Worm (Caenorhabditis elegans): ENCODE measurements around the gene sto-5.

sto-5 gene

DNA sequence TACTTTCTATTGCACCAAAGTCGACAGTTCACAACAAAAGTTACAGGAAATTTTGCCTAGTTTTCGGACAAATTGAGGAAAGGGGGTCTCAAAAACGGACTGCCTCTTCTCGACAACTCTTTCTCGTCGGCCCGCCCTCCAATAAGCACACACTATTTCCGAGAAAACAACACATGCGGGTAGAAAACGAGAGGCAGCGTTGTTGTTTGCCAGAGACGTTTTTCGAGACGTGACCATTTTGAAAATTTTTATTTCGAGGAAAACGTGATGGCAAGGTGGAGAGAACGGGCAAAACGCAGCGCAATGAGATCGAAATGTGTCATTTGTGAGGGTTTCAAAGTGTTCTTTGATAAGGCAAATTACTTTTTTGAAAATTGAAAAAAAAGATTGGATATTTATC is 31.8 kb downstream of the sto-5 start:
- TF ChIP-seq nhr-120 (GFP tag; IDR thresholded peaks at IDR 0.05) (no peak), K11D2.4 (GFP tag; IDR thresholded peaks at IDR 0.05) (no peak), lin-40 (tag; optimal IDR thresholded peaks at IDR 0.05) (peak; percentile 25), ztf-6 (GFP tag; IDR thresholded peaks at IDR 0.05) (no peak), Y67H2A.10 (GFP tag; conservative IDR thresholded peaks at IDR 0.05) (no peak), B0019.2 (GFP tag; conservative IDR thresholded peaks at IDR 0.05) (no peak), unc-130 (GFP tag; optimal IDR thresholded peaks at IDR 0.05) (no peak), cebp-1 (GFP tag; IDR thresholded peaks at IDR 0.05) (no peak), cebp-1 (tag; optimal IDR thresholded peaks at IDR 0.05) (peak; percentile 60), rec-8 (tag; optimal IDR thresholded peaks at IDR 0.05) (no peak), aptf-3 (GFP tag; IDR thresholded peaks at IDR 0.05) (no peak), ceh-40 (GFP tag; IDR thresholded peaks at IDR 0.05) (no peak), pha-4 (tag; optimal IDR thresholded peaks at IDR 0.05) (peak; percentile 21), C06A6.2 (GFP tag; conservative IDR thresholded peaks at IDR 0.05) (no peak), F57C9.4 (tag; optimal IDR thresholded peaks at IDR 0.05) (no peak), zfh-2 (GFP tag; conservative IDR thresholded peaks at IDR 0.05) (peak; percentile 36; the same call in 1 of the 2 replicates), ets-4 (GFP tag; optimal IDR thresholded peaks at IDR 0.05) (no peak), mel-28 (tag; optimal IDR thresholded peaks at IDR 0.05; ENCODE audit: borderline replicate concordance) (no peak), attf-3 (GFP tag; conservative IDR thresholded peaks at IDR 0.05) (no peak), hmg-1.2 (GFP tag; IDR thresholded peaks at IDR 0.05) (peak; percentile 46; the same call in 1 of the 2 replicates), F39B2.1 (GFP tag; IDR thresholded peaks at IDR 0.05) (no peak), Y95B8A.8 (GFP tag; IDR thresholded peaks at IDR 0.05) (no peak), attf-5 (GFP tag; optimal IDR thresholded peaks at IDR 0.05) (peak; percentile 11), lir-1 (GFP tag; conservative IDR thresholded peaks at IDR 0.05) (0 out of 2 replicates have a peak, but pooled peaks have one; percentile 40)

DNA sequence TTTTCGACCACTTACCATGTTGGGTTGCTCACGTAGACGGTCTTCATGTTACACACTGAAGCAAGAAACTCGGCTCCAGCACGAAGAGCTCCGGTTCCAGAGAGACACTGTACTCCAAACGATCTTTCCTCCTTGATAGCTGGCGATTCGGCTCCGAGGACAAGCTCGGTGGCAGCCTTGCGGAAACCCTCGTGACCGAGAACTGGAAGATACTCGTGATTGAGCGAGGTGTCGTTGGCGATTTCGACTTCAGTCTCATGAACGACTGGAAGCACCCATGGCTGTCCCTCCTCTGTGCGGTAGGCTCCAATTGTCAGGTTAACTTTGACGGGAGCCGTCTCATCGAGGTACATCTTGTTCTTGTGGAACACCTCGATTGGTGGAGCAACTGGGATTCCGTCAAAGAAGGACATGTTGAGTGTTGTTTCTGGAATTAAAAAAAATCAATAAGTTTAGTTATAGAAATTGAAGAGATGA is 32.5 kb downstream of the sto-5 start, which contains the start of gene got-1.2:
TSS of gene got-1.2 (minus strand) at position 427 of the 477 bp plus-strand sequence.
- TF ChIP-seq fkh-3 (tag; optimal IDR thresholded peaks at IDR 0.05) (no peak), zfh-2 (GFP tag; conservative IDR thresholded peaks at IDR 0.05) (peak; percentile 64), lin-40 (tag; optimal IDR thresholded peaks at IDR 0.05) (no peak), ceh-27 (GFP tag; optimal IDR thresholded peaks at IDR 0.05) (no peak), pbrm-1 (GFP tag; IDR thresholded peaks at IDR 0.05) (no peak), tbp1 (GFP tag; optimal IDR thresholded peaks at IDR 0.05) (no peak), Y95B8A.8 (GFP tag; IDR thresholded peaks at IDR 0.05) (no peak), zim-3 (tag; optimal IDR thresholded peaks at IDR 0.05) (no peak)

DNA sequence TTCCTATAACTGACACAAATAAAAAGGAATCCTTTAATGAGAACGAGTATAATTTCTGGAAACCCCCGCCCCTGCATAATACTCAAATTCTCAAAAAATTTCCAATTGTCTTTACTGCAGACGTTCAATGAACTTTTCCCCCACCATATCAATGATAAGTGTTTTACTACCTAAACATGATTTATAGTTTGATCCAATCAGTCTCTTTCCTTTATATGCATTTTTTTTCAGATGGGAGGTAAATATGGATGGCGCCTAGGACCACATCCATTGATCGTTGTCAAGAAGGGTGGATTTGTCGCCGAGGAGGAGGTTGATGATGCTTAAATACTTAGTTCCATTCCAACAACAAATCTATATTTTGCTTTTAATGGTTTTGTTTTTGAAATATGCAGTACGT is 38.1 kb downstream of the sto-5 start:
- TF ChIP-seq F22D6.2 (tag; optimal IDR thresholded peaks at IDR 0.05) (no peak), Y79H2A.3 (GFP tag; conservative IDR thresholded peaks at IDR 0.05) (no peak), ccch-3 (GFP tag; optimal IDR thresholded peaks at IDR 0.05) (no peak), Y53G8AR.9 (GFP tag; conservative IDR thresholded peaks at IDR 0.05) (no peak), lir-1 (GFP tag; conservative IDR thresholded peaks at IDR 0.05) (no peak), ztf-3 (GFP tag; optimal IDR thresholded peaks at IDR 0.05) (no peak), ztf-25 (GFP tag; IDR thresholded peaks at IDR 0.05) (no peak), cebp-1 (GFP tag; IDR thresholded peaks at IDR 0.05) (no peak), cebp-1 (tag; optimal IDR thresholded peaks at IDR 0.05) (no peak), sdz-38 (tag; optimal IDR thresholded peaks at IDR 0.05) (no peak)
